Fruit fly (Drosophila melanogaster) whole organism, embryonic: Measurements from ENCODE around the gene Polr2I.
A peak's percentile ranks its signal among the peaks of the same experiment; 100 is the strongest.

Experiments
- CG10147 ChIP-seq: fragments of 200-800 bp; sonication (Bioruptor generic); optimal IDR thresholded peaks from 2 replicates; lab custom pipeline; 2019; ENCODE audit warnings: missing biosample characterization, mild to moderate bottlenecking, missing genetic modification characterization, moderate library complexity
- CG10274 ChIP-seq: fragments of 200-800 bp; sonication (Bioruptor generic); optimal IDR thresholded peaks from 3 replicates; lab custom pipeline; 2017; ENCODE audit warnings: missing biosample characterization, mild to moderate bottlenecking, missing genetic modification characterization
- CG11695 ChIP-seq: fragments of 200-800 bp; sonication (Bioruptor generic); IDR thresholded peaks from 3 replicates; pipeline ENCODE4 v1.3.6; 2022; ENCODE audit warnings: missing biosample characterization, missing genetic modification characterization
- CG11696 ChIP-seq: fragments of 200-800 bp; sonication (Bioruptor generic); IDR thresholded peaks from 2 replicates; pipeline ENCODE4 v1.3.6; 2022; ENCODE audit warnings: missing biosample characterization, missing genetic modification characterization
- CG1603 ChIP-seq: fragments of 200-800 bp; sonication (Bioruptor generic); optimal IDR thresholded peaks from 2 replicates; lab custom pipeline; 2019; ENCODE audit warnings: missing biosample characterization, mild to moderate bottlenecking, missing genetic modification characterization, moderate library complexity
- CG16779 ChIP-seq: fragments of 200-800 bp; sonication (Bioruptor generic); IDR thresholded peaks from 2 replicates; pipeline ENCODE4 v1.3.6; 2022; ENCODE audit warnings: missing biosample characterization, missing genetic modification characterization
- CG17829 ChIP-seq: fragments of 200-800 bp; optimal IDR thresholded peaks from 2 replicates; lab custom pipeline; 2019; ENCODE audit warnings: missing biosample characterization, mild to moderate bottlenecking, missing genetic modification characterization, moderate library complexity
- CG2199 ChIP-seq: fragments of 200-800 bp; sonication (Bioruptor generic); IDR thresholded peaks from 3 replicates; pipeline ENCODE4 v1.3.6; 2022; ENCODE audit warnings: missing biosample characterization, missing genetic modification characterization
- CG3163 ChIP-seq: fragments of 200-800 bp; sonication (Bioruptor generic); optimal IDR thresholded peaks from 3 replicates; lab custom pipeline; 2016; ENCODE audit warnings: missing biosample characterization, missing genetic modification characterization
- CG34224 ChIP-seq: fragments of 200-800 bp; sonication (Bioruptor generic); IDR thresholded peaks from 3 replicates; pipeline ENCODE4 v1.3.6; 2022; ENCODE audit warnings: missing biosample characterization, missing genetic modification characterization; ENCODE audit not compliant: partially characterized antibody
- CG4328 ChIP-seq: fragments of 200-800 bp; sonication (Bioruptor generic); optimal IDR thresholded peaks from 3 replicates; lab custom pipeline; 2017; ENCODE audit warnings: missing biosample characterization, missing genetic modification reagents, missing genetic modification characterization
- CG6683 ChIP-seq: fragments of 200-800 bp; sonication (Bioruptor generic); optimal IDR thresholded peaks from 2 replicates; lab custom pipeline; 2017; ENCODE audit warnings: missing biosample characterization, mild to moderate bottlenecking, missing genetic modification characterization, missing genetic modification reagents
- CG7745 ChIP-seq: fragments of 200-800 bp; sonication (Bioruptor generic); optimal IDR thresholded peaks from 2 replicates; lab custom pipeline; 2018; ENCODE audit warnings: missing biosample characterization, mild to moderate bottlenecking, missing genetic modification characterization, moderate library complexity
- CG7963 ChIP-seq: fragments of 200-800 bp; sonication (Bioruptor generic); IDR thresholded peaks from 3 replicates; pipeline ENCODE4 v1.3.6; 2022; ENCODE audit warnings: missing biosample characterization, missing genetic modification characterization; ENCODE audit not compliant: partially characterized antibody
- CG9215 ChIP-seq: fragments of 200-800 bp; sonication (Bioruptor generic); IDR thresholded peaks from 2 replicates; pipeline ENCODE4 v1.3.6; 2022; ENCODE audit warnings: missing biosample characterization, missing genetic modification characterization
- Dbx ChIP-seq: fragments of 200-800 bp; sonication (Bioruptor generic); IDR thresholded peaks from 3 replicates; pipeline ENCODE4 v1.3.6; 2022; ENCODE audit warnings: missing biosample characterization, missing genetic modification characterization
- Doc3 ChIP-seq: fragments of 200-800 bp; sonication (Bioruptor generic); IDR thresholded peaks from 3 replicates; pipeline ENCODE4 v1.3.6; 2022; ENCODE audit warnings: missing biosample characterization, missing genetic modification characterization; ENCODE audit not compliant: partially characterized antibody
- Dp ChIP-seq: fragments of 200-800 bp; sonication (Bioruptor generic); optimal IDR thresholded peaks from 2 replicates; lab custom pipeline; 2018; ENCODE audit warnings: missing biosample characterization, mild to moderate bottlenecking, missing genetic modification characterization, moderate library complexity
- Ets65A ChIP-seq: fragments of 200-800 bp; sonication (Bioruptor generic); peaks from one replicate; lab custom pipeline; 2016; ENCODE audit warnings: missing biosample characterization, missing genetic modification characterization
- GATAe ChIP-seq: fragments of 200-800 bp; sonication (Bioruptor generic); conservative IDR thresholded peaks from 2 replicates; pipeline ENCODE4 v1.3.6; 2022; ENCODE audit warnings: missing biosample characterization, missing genetic modification characterization
- Kr ChIP-seq: fragments of 200-800 bp; sonication (Bioruptor generic); optimal IDR thresholded peaks from 2 replicates; lab custom pipeline; 2017; ENCODE audit warnings: missing biosample characterization, mild to moderate bottlenecking, missing genetic modification characterization
- Med ChIP-seq: fragments of 200-800 bp; sonication (Bioruptor generic); peaks from one replicate; lab custom pipeline; 2016; ENCODE audit warnings: missing biosample characterization, missing genetic modification characterization, mild to moderate bottlenecking, inconsistent platforms, moderate library complexity
- Neu2 ChIP-seq: fragments of 200-800 bp; sonication (Bioruptor generic); optimal IDR thresholded peaks from 3 replicates; lab custom pipeline; 2016; ENCODE audit warnings: missing biosample characterization, missing genetic modification characterization, borderline replicate concordance
- Poxn ChIP-seq: fragments of 200-800 bp; sonication (Bioruptor generic); IDR thresholded peaks from 2 replicates; pipeline ENCODE4 v1.3.6; 2022; ENCODE audit warnings: missing biosample characterization, missing genetic modification characterization
- Rfx ChIP-seq: fragments of 200-800 bp; sonication (Bioruptor generic); IDR thresholded peaks from 2 replicates; pipeline ENCODE4 v1.3.6; 2022; ENCODE audit warnings: missing biosample characterization, missing genetic modification characterization
- Six4 ChIP-seq: fragments of 200-800 bp; sonication (Bioruptor generic); optimal IDR thresholded peaks from 2 replicates; lab custom pipeline; 2016; ENCODE audit warnings: missing biosample characterization, missing genetic modification characterization
- Sry-β ChIP-seq: fragments of 200-800 bp; sonication (Bioruptor generic); optimal IDR thresholded peaks from 2 replicates; lab custom pipeline; 2018; ENCODE audit warnings: missing biosample characterization, mild to moderate bottlenecking, missing genetic modification characterization, moderate library complexity
- Ssrp ChIP-seq: fragments of 200-800 bp; sonication (Bioruptor generic); optimal IDR thresholded peaks from 2 replicates; lab custom pipeline; 2018; ENCODE audit warnings: missing biosample characterization, mild to moderate bottlenecking, missing genetic modification characterization, moderate library complexity
- Xbp1 ChIP-seq: fragments of 200-800 bp; sonication (Bioruptor generic); optimal IDR thresholded peaks from 3 replicates; lab custom pipeline; 2016; ENCODE audit warnings: missing biosample characterization, mild to moderate bottlenecking, missing genetic modification characterization
- YL-1 ChIP-seq: fragments of 200-800 bp; sonication (Bioruptor generic); optimal IDR thresholded peaks from 3 replicates; lab custom pipeline; 2017; ENCODE audit warnings: missing biosample characterization, mild to moderate bottlenecking, missing genetic modification characterization
- abd-A ChIP-seq: fragments of 200-800 bp; sonication (Bioruptor generic); optimal IDR thresholded peaks from 3 replicates; lab custom pipeline; 2019; ENCODE audit warnings: missing biosample characterization, mild to moderate bottlenecking, missing genetic modification characterization, moderate library complexity
- amos ChIP-seq: fragments of 200-800 bp; sonication (Bioruptor generic); IDR thresholded peaks from 2 replicates; pipeline ENCODE4 v1.3.6; 2022; ENCODE audit warnings: missing biosample characterization, missing genetic modification characterization; ENCODE audit not compliant: partially characterized antibody
- ap ChIP-seq: fragments of 200-800 bp; sonication (Bioruptor generic); IDR thresholded peaks from 2 replicates; pipeline ENCODE4 v1.3.6; 2022; ENCODE audit warnings: missing biosample characterization, missing genetic modification characterization
- bcd ChIP-seq: fragments of 200-800 bp; sonication (Bioruptor generic); optimal IDR thresholded peaks from 2 replicates; lab custom pipeline; 2017; ENCODE audit warnings: missing biosample characterization, mild to moderate bottlenecking, missing genetic modification characterization
- cad ChIP-seq: fragments of >200 bp; optimal IDR thresholded peaks from 2 replicates; lab custom pipeline; 2017; ENCODE audit warnings: missing biosample characterization, missing genetic modification characterization
- cato ChIP-seq: fragments of 200-800 bp; sonication (Bioruptor generic); optimal IDR thresholded peaks from 2 replicates; lab custom pipeline; 2016; ENCODE audit warnings: missing biosample characterization, missing genetic modification characterization, borderline replicate concordance
- cg ChIP-seq: fragments of 200-800 bp; sonication (Bioruptor generic); optimal IDR thresholded peaks from 3 replicates; lab custom pipeline; 2019; ENCODE audit warnings: missing biosample characterization, mild to moderate bottlenecking, missing genetic modification characterization, moderate library complexity
- ci ChIP-seq: fragments of 200-800 bp; sonication (Bioruptor generic); IDR thresholded peaks from 3 replicates; pipeline ENCODE4 v1.3.6; 2022; ENCODE audit warnings: missing biosample characterization, missing genetic modification characterization
- ems ChIP-seq: fragments of 200-800 bp; sonication (Bioruptor generic); optimal IDR thresholded peaks from 3 replicates; lab custom pipeline; 2016; ENCODE audit warnings: missing biosample characterization, missing genetic modification characterization
- insv ChIP-seq, 2 experiments: fragments of 200-800 bp; sonication (Bioruptor generic); optimal IDR thresholded peaks; 3 replicates each; lab custom pipeline; 2016 to 2018; ENCODE audit warnings: missing biosample characterization in 2 of 2, missing genetic modification characterization in 2 of 2
- kah ChIP-seq: fragments of 200-800 bp; sonication (Bioruptor generic); optimal IDR thresholded peaks from 2 replicates; lab custom pipeline; 2018; ENCODE audit warnings: missing biosample characterization, mild to moderate bottlenecking, missing genetic modification characterization
- klu ChIP-seq: fragments of 200-800 bp; sonication (Bioruptor generic); IDR thresholded peaks from 2 replicates; pipeline ENCODE4 v1.3.6; 2022; ENCODE audit warnings: missing biosample characterization, missing genetic modification characterization
- maf-S ChIP-seq: fragments of 200-800 bp; sonication (Bioruptor generic); optimal IDR thresholded peaks from 2 replicates; lab custom pipeline; 2016; ENCODE audit warnings: missing biosample characterization, missing genetic modification characterization
- onecut ChIP-seq: fragments of 200-800 bp; sonication (Bioruptor generic); IDR thresholded peaks from 2 replicates; pipeline ENCODE4 v1.3.6; 2022; ENCODE audit warnings: missing biosample characterization, missing genetic modification characterization
- sisA ChIP-seq: fragments of 200-800 bp; sonication (Bioruptor generic); IDR thresholded peaks from 2 replicates; pipeline ENCODE4 v1.3.6; 2022; ENCODE audit warnings: missing biosample characterization, missing genetic modification characterization
- tin ChIP-seq: fragments of 200-800 bp; sonication (Bioruptor generic); optimal IDR thresholded peaks from 3 replicates; lab custom pipeline; 2016; ENCODE audit warnings: missing biosample characterization, missing genetic modification characterization
- z ChIP-seq: fragments of 200-800 bp; sonication (Bioruptor generic); IDR thresholded peaks from 3 replicates; pipeline ENCODE4 v1.3.6; 2022; ENCODE audit warnings: missing biosample characterization, missing genetic modification characterization

The Polr2I gene

dm6 chr3R:14277894-14278522 is 30.9 kb upstream of the Polr2I start (continued):
- TF ChIP-seq CG10147 (GFP tag; lab: Kevin White, UChicago) (no peak), CG9215 (GFP tag; lab: Robert Waterston, UW) (peak; percentile 74), CG7963 (no peak), insv (GFP tag; optimal IDR thresholded peaks at IDR 0.05; lab: Kevin White, UChicago) (no peak), CG2199 (GFP tag; lab: Robert Waterston, UW) (peak; percentile 55; the same call in 1 of the 3 replicates), CG11696 (GFP tag; lab: Robert Waterston, UW) (peak; percentile 68; the same call in 1 of the 2 replicates), maf-S (GFP tag; lab: Kevin White, UChicago) (no peak), ap (peak; percentile 66), CG17829 (tag; lab: Kevin White, UChicago) (peak; percentile 91), Six4 (GFP tag; lab: Kevin White, UChicago) (peak; percentile 48), Poxn (no peak), bcd (peak; percentile 71), CG10274 (GFP tag; lab: Kevin White, UChicago) (peak; percentile 42), Kr (GFP tag; lab: Kevin White, UChicago) (peak; percentile 79), CG1603 (no peak), cato (GFP tag; lab: Kevin White, UChicago) (peak; percentile 36), CG4328 (GFP tag; lab: Kevin White, UChicago) (no peak), GATAe (GFP tag; lab: Robert Waterston, UW) (no peak; the same call in 1 of the 2 replicates), CG34224 (GFP tag; lab: Robert Waterston, UW) (no peak), Dp (GFP tag; lab: Kevin White, UChicago) (no peak)

DNA sequence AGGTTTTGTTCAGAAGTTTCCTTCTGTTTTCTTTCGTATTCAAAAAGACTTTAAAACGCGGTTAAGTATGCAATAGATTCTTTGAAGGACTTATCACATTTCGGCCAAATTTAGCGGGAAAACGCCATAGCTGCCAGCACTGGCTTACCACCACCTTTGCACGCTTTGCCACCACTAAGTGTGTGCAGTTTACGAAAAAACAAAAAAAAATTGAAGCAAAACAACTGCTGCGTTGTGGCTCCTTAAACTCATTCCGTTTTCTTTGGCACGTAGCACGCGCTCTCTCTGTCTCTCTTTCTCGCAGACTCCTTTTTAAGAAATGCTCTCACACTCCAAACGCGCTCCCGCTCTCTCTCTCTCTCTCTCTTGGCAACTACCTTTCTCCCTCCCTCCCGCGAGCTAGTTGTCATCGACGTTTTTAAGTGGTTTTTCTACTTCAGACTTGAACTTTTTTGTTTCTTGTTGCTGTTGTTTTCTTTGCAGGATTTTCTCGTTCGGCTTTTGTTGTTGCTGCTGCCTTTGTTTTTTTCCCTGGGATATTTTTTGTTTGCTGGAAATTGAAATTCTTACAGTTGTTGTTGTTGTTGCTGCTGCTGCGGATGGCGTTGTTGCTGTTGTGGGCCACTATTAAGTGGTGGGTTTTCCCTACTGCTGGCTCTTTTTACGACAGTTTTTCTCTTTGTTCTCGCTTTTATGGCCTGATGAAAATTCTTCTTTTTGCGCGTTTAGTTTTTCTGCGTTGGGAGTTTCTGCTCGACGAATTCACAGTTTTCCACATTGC is 30.2 kb upstream of the Polr2I start:
- TF ChIP-seq sisA (peak; percentile 40; the same call in 1 of the 2 replicates), Xbp1 (GFP tag; lab: Kevin White, UChicago) (peak; percentile 50), cg (peak; percentile 34), CG6683 (no peak), kah (GFP tag; lab: Kevin White, UChicago) (peak; percentile 1), Doc3 (no peak), CG11695 (GFP tag; lab: Robert Waterston, UW) (0 out of 3 replicates have a peak, but pooled peaks have one; percentile 10), CG3163 (peak; percentile 3), ci (GFP tag; lab: Robert Waterston, UW) (0 out of 3 replicates have a peak, but pooled peaks have one; percentile 37), CG7745 (peak; percentile 11), CG16779 (GFP tag; lab: Robert Waterston, UW) (no peak), Med (GFP tag; lab: Kevin White, UChicago) (peak; percentile 74), Sry-β (peak; percentile 96), Neu2 (GFP tag; lab: Kevin White, UChicago) (peak; percentile 66), ems (GFP tag; lab: Kevin White, UChicago) (peak; percentile 15), amos (no peak), onecut (GFP tag; lab: Robert Waterston, UW) (peak; percentile 43; the same call in 1 of the 2 replicates), klu (GFP tag; lab: Robert Waterston, UW) (no peak), tin (GFP tag; lab: Kevin White, UChicago) (no peak), abd-A (tag; lab: Kevin White, UChicago) (peak; percentile 89), z (GFP tag; lab: Robert Waterston, UW) (peak; percentile 79; the same call in 2 of the 3 replicates), Rfx (GFP tag; lab: Robert Waterston, UW) (peak; percentile 38), Ssrp (tag; lab: Kevin White, UChicago) (peak; percentile 8), cad (peak; percentile 83), YL-1 (GFP tag; lab: Kevin White, UChicago) (no peak), Dbx (GFP tag; lab: Robert Waterston, UW) (0 out of 3 replicates have a peak, but pooled peaks have one; percentile 18), Ets65A (GFP tag; lab: Kevin White, UChicago) (peak; percentile 46)
